Fruit fly (Drosophila melanogaster) whole organism, embryonic: ENCODE measurements around the gene CG6094.

Experiments used
- CG10431 ChIP-seq: fragments of 200-800 bp; sonication (Bioruptor generic); optimal IDR thresholded peaks from 3 replicates; lab custom pipeline; 2018; ENCODE audit warnings: missing biosample characterization, mild to moderate bottlenecking, missing genetic modification characterization
- CG10462 ChIP-seq: fragments of 200-800 bp; sonication (Bioruptor generic); optimal IDR thresholded peaks from 2 replicates; lab custom pipeline; 2016; ENCODE audit warnings: missing biosample characterization, missing genetic modification characterization
- CG11696 ChIP-seq: fragments of 200-800 bp; sonication (Bioruptor generic); IDR thresholded peaks from 2 replicates; pipeline ENCODE4 v1.3.6; 2022; ENCODE audit warnings: missing biosample characterization, missing genetic modification characterization
- CG13123 ChIP-seq: fragments of 200-800 bp; sonication (Bioruptor generic); optimal IDR thresholded peaks from 2 replicates; lab custom pipeline; 2016; ENCODE audit warnings: missing biosample characterization, missing genetic modification characterization
- CG13775 ChIP-seq: fragments of 200-800 bp; sonication (Bioruptor generic); optimal IDR thresholded peaks from 3 replicates; lab custom pipeline; 2017; ENCODE audit warnings: missing biosample characterization, mild to moderate bottlenecking, missing genetic modification characterization
- CG15269 ChIP-seq: fragments of 200-800 bp; sonication (Bioruptor generic); optimal IDR thresholded peaks from 2 replicates; lab custom pipeline; 2018; ENCODE audit warnings: missing biosample characterization, mild to moderate bottlenecking, missing genetic modification characterization, moderate library complexity
- CG15479 ChIP-seq: fragments of 200-800 bp; sonication (Bioruptor generic); optimal IDR thresholded peaks from 3 replicates; lab custom pipeline; 2019; ENCODE audit warnings: missing biosample characterization, mild to moderate bottlenecking, missing genetic modification characterization, moderate library complexity
- CG17361 ChIP-seq: fragments of 200-800 bp; sonication (Bioruptor generic); IDR thresholded peaks from 3 replicates; pipeline ENCODE4 v1.3.6; 2022; ENCODE audit warnings: missing biosample characterization, missing genetic modification characterization
- CG2678 ChIP-seq: fragments of 200-800 bp; sonication (Bioruptor generic); optimal IDR thresholded peaks from 3 replicates; lab custom pipeline; 2019; ENCODE audit warnings: missing biosample characterization, mild to moderate bottlenecking, missing genetic modification characterization, moderate library complexity
- CG31224 ChIP-seq: fragments of 200-800 bp; sonication (Bioruptor generic); IDR thresholded peaks from 2 replicates; pipeline ENCODE4 v1.3.6; 2022; ENCODE audit warnings: missing biosample characterization, missing genetic modification characterization
- CG34422 ChIP-seq: fragments of 200-800 bp; sonication (Bioruptor generic); IDR thresholded peaks from 3 replicates; pipeline ENCODE4 v1.3.6; 2022; ENCODE audit warnings: missing biosample characterization, missing genetic modification characterization
- CG43689 ChIP-seq: fragments of 200-800 bp; sonication (Bioruptor generic); IDR thresholded peaks from 2 replicates; pipeline ENCODE4 v1.3.6; 2022; ENCODE audit warnings: missing biosample characterization, missing genetic modification characterization
- CG5953 ChIP-seq: fragments of 200-800 bp; sonication (Bioruptor generic); IDR thresholded peaks from 2 replicates; pipeline ENCODE4 v1.3.6; 2022; ENCODE audit warnings: missing biosample characterization, missing genetic modification characterization
- CG7786 ChIP-seq: fragments of 200-800 bp; sonication (Bioruptor generic); optimal IDR thresholded peaks from 2 replicates; lab custom pipeline; 2016; ENCODE audit warnings: missing biosample characterization, missing genetic modification characterization
- CG8388 ChIP-seq: fragments of 200-800 bp; sonication (Bioruptor generic); optimal IDR thresholded peaks from 2 replicates; lab custom pipeline; 2019; ENCODE audit warnings: missing biosample characterization, mild to moderate bottlenecking, missing genetic modification characterization, moderate library complexity
- CrebB ChIP-seq: fragments of 200-800 bp; sonication (Bioruptor generic); optimal IDR thresholded peaks from 3 replicates; lab custom pipeline; 2018; ENCODE audit warnings: missing biosample characterization, mild to moderate bottlenecking, missing genetic modification characterization
- D19A ChIP-seq: fragments of 200-800 bp; optimal IDR thresholded peaks from 3 replicates; lab custom pipeline; 2019; ENCODE audit warnings: missing biosample characterization, mild to moderate bottlenecking, missing genetic modification characterization, moderate library complexity
- Deaf1 ChIP-seq: fragments of 200-800 bp; optimal IDR thresholded peaks from 3 replicates; lab custom pipeline; 2019; ENCODE audit warnings: missing biosample characterization, mild to moderate bottlenecking, missing genetic modification characterization, moderate library complexity
- Dfd ChIP-seq, 2 experiments: fragments of >200 bp; optimal IDR thresholded peaks; 2 replicates each; lab custom pipeline; 2017; ENCODE audit warnings: missing biosample characterization in 2 of 2, missing genetic modification characterization in 2 of 2
- Ets97D ChIP-seq: fragments of 200-800 bp; sonication (Bioruptor generic); optimal IDR thresholded peaks from 3 replicates; lab custom pipeline; 2016; ENCODE audit warnings: missing biosample characterization, missing genetic modification characterization
- Fer1 ChIP-seq: fragments of 200-800 bp; sonication (Bioruptor generic); optimal IDR thresholded peaks from 2 replicates; lab custom pipeline; 2017; ENCODE audit warnings: missing biosample characterization, mild to moderate bottlenecking, missing genetic modification characterization
- Hr78 ChIP-seq, 2 experiments: fragments of 200-800 bp in 1 of 2; fragments of >200 bp in 1 of 2; sonication (Bioruptor generic) in 1 of 2; optimal IDR thresholded peaks; 2 replicates each; lab custom pipeline; 2017 to 2019; ENCODE audit warnings: missing biosample characterization in 2 of 2, missing genetic modification characterization in 2 of 2, mild to moderate bottlenecking in 1 of 2, moderate library complexity in 1 of 2
- Hsf ChIP-seq: fragments of 200-800 bp; sonication (Bioruptor generic); optimal IDR thresholded peaks from 3 replicates; lab custom pipeline; 2016; ENCODE audit warnings: missing biosample characterization, missing genetic modification characterization
- Kr ChIP-seq: fragments of 200-800 bp; sonication (Bioruptor generic); optimal IDR thresholded peaks from 2 replicates; lab custom pipeline; 2017; ENCODE audit warnings: missing biosample characterization, mild to moderate bottlenecking, missing genetic modification characterization
- Mrtf ChIP-seq: fragments of 200-800 bp; sonication (Bioruptor generic); IDR thresholded peaks from 3 replicates; pipeline ENCODE4 v1.3.6; 2022; ENCODE audit warnings: missing biosample characterization, missing genetic modification characterization
- Oaz ChIP-seq: fragments of 200-800 bp; sonication (Bioruptor generic); IDR thresholded peaks from 2 replicates; pipeline ENCODE4 v1.3.6; 2022; ENCODE audit warnings: missing biosample characterization, missing genetic modification characterization
- Poxn ChIP-seq: fragments of 200-800 bp; sonication (Bioruptor generic); IDR thresholded peaks from 2 replicates; pipeline ENCODE4 v1.3.6; 2022; ENCODE audit warnings: missing biosample characterization, missing genetic modification characterization
- Side ChIP-seq: fragments of 200-800 bp; sonication (Bioruptor generic); optimal IDR thresholded peaks from 2 replicates; lab custom pipeline; 2016; ENCODE audit warnings: missing biosample characterization, missing genetic modification characterization
- ase ChIP-seq: fragments of 200-800 bp; sonication (Bioruptor generic); IDR thresholded peaks from 3 replicates; pipeline ENCODE4 v1.3.6; 2022; ENCODE audit warnings: missing biosample characterization, missing genetic modification characterization
- bcd ChIP-seq: fragments of 200-800 bp; sonication (Bioruptor generic); optimal IDR thresholded peaks from 2 replicates; lab custom pipeline; 2017; ENCODE audit warnings: missing biosample characterization, mild to moderate bottlenecking, missing genetic modification characterization
- cato ChIP-seq: fragments of 200-800 bp; sonication (Bioruptor generic); optimal IDR thresholded peaks from 2 replicates; lab custom pipeline; 2016; ENCODE audit warnings: missing biosample characterization, missing genetic modification characterization, borderline replicate concordance
- caup ChIP-seq: fragments of 200-800 bp; sonication (Bioruptor generic); optimal IDR thresholded peaks from 3 replicates; lab custom pipeline; 2017; ENCODE audit warnings: missing biosample characterization, mild to moderate bottlenecking, missing genetic modification characterization, moderate library complexity; ENCODE audit not compliant: severe bottlenecking
- cwo ChIP-seq: fragments of 200-800 bp; sonication (Bioruptor generic); optimal IDR thresholded peaks from 3 replicates; lab custom pipeline; 2017; ENCODE audit warnings: missing biosample characterization, missing genetic modification characterization, mild to moderate bottlenecking, moderate library complexity, missing genetic modification reagents
- dimm ChIP-seq: fragments of 200-800 bp; sonication (Bioruptor generic); IDR thresholded peaks from 2 replicates; pipeline ENCODE4 v1.3.6; 2022; ENCODE audit warnings: missing biosample characterization, missing genetic modification characterization
- dpn ChIP-seq, 2 experiments: fragments of 200-800 bp; sonication (Bioruptor generic); optimal IDR thresholded peaks; 3 replicates each; lab custom pipeline; 2016; ENCODE audit warnings: missing biosample characterization in 2 of 2, missing genetic modification characterization in 2 of 2
- ems ChIP-seq: fragments of 200-800 bp; sonication (Bioruptor generic); optimal IDR thresholded peaks from 3 replicates; lab custom pipeline; 2016; ENCODE audit warnings: missing biosample characterization, missing genetic modification characterization
- eve ChIP-seq, 2 experiments: fragments of >200 bp; optimal IDR thresholded peaks; 2 replicates each; lab custom pipeline; 2017; ENCODE audit warnings: missing biosample characterization in 2 of 2, missing genetic modification characterization in 2 of 2
- fu2 ChIP-seq: fragments of 200-800 bp; sonication (Bioruptor generic); optimal IDR thresholded peaks from 2 replicates; lab custom pipeline; 2016; ENCODE audit warnings: missing biosample characterization, missing genetic modification characterization
- gem ChIP-seq: fragments of 200-800 bp; sonication (Bioruptor generic); optimal IDR thresholded peaks from 2 replicates; lab custom pipeline; 2019; ENCODE audit warnings: missing biosample characterization, mild to moderate bottlenecking, missing genetic modification characterization, moderate library complexity
- ind ChIP-seq: fragments of 200-800 bp; sonication (Bioruptor generic); optimal IDR thresholded peaks from 3 replicates; lab custom pipeline; 2016; ENCODE audit warnings: missing biosample characterization, missing genetic modification characterization
- jumu ChIP-seq: fragments of 200-800 bp; sonication (Bioruptor generic); optimal IDR thresholded peaks from 3 replicates; lab custom pipeline; 2016; ENCODE audit warnings: missing biosample characterization, missing genetic modification characterization
- kah ChIP-seq: fragments of 200-800 bp; sonication (Bioruptor generic); optimal IDR thresholded peaks from 2 replicates; lab custom pipeline; 2018; ENCODE audit warnings: missing biosample characterization, mild to moderate bottlenecking, missing genetic modification characterization
- lbe ChIP-seq: fragments of 200-800 bp; sonication (Bioruptor generic); optimal IDR thresholded peaks from 2 replicates; lab custom pipeline; 2016; ENCODE audit warnings: missing biosample characterization, mild to moderate bottlenecking, missing genetic modification characterization
- lmd ChIP-seq: fragments of 200-800 bp; sonication (Bioruptor generic); IDR thresholded peaks from 2 replicates; pipeline ENCODE4 v1.3.6; 2022; ENCODE audit warnings: missing biosample characterization, missing genetic modification characterization
- luna ChIP-seq: fragments of 200-800 bp; sonication (Bioruptor generic); optimal IDR thresholded peaks from 2 replicates; lab custom pipeline; 2016; ENCODE audit warnings: missing biosample characterization, missing genetic modification characterization
- mld ChIP-seq: fragments of 200-800 bp; sonication (Bioruptor generic); IDR thresholded peaks from 3 replicates; pipeline ENCODE4 v1.3.6; 2022; ENCODE audit warnings: missing biosample characterization, missing genetic modification characterization; ENCODE audit not compliant: partially characterized antibody
- nerfin-2 ChIP-seq: fragments of 200-800 bp; sonication (Bioruptor generic); IDR thresholded peaks from 2 replicates; pipeline ENCODE4 v1.3.6; 2022; ENCODE audit warnings: missing biosample characterization, missing genetic modification characterization; ENCODE audit not compliant: partially characterized antibody
- ranshi ChIP-seq: fragments of 200-800 bp; sonication (Bioruptor generic); IDR thresholded peaks from 2 replicates; pipeline ENCODE4 v1.3.6; 2022; ENCODE audit warnings: missing biosample characterization, missing genetic modification characterization
- rib ChIP-seq: fragments of 200-800 bp; sonication (Bioruptor generic); IDR thresholded peaks from 2 replicates; pipeline ENCODE4 v1.3.6; 2022; ENCODE audit warnings: missing biosample characterization, missing genetic modification characterization
- schlank ChIP-seq: fragments of 200-800 bp; sonication (Bioruptor generic); optimal IDR thresholded peaks from 2 replicates; lab custom pipeline; 2018; ENCODE audit warnings: missing biosample characterization, mild to moderate bottlenecking, missing genetic modification characterization
- usp ChIP-seq: fragments of >200 bp; optimal IDR thresholded peaks from 2 replicates; lab custom pipeline; 2017; ENCODE audit warnings: missing biosample characterization, missing genetic modification characterization

CG6094 gene

DNA sequence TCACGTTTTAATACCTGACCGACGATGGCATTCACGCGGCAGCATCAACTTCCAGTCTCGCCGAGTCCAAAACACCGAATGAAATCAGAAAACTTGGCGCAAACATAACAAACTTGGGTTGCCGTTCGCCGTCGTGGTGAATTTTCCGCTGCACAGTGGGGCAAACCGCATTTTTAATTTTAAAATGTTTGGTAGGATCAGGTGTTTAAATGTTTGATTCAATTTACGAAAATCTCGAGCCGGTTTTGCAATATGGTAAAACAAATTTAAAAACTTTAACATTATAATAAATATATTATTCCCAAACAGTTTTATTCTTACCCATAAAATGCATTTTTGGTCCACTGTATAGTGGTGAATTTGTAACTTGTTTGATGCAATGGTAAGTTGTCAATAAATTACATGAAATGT, 32.6 kb upstream of the CG6094 start, which contains the start of gene RluA-1 (continued):
- TF ChIP-seq Side (GFP tag; lab: Kevin White, UChicago) (peak; percentile 89), cato (GFP tag; lab: Kevin White, UChicago) (peak; percentile 99), D19A (tag; lab: Kevin White, UChicago) (peak; percentile 95), fu2 (GFP tag; lab: Kevin White, UChicago) (peak; percentile 86), dpn (GFP tag; optimal IDR thresholded peaks at IDR 0.05; lab: Kevin White, UChicago) (peak; percentile 92 to 99), kah (GFP tag; lab: Kevin White, UChicago) (peak; percentile 98), CG15479 (GFP tag; lab: Kevin White, UChicago) (peak; percentile 77), Poxn (GFP tag; lab: Robert Waterston, UW) (peak; percentile 92), nerfin-2 (GFP tag; lab: Robert Waterston, UW) (no peak; the same call in none of the 2 replicates), eve (GFP tag; optimal IDR thresholded peaks at IDR 0.05; lab: Kevin White, UChicago) (peak in 1 of 2 experiments; percentile 96), Dfd (GFP tag; optimal IDR thresholded peaks at IDR 0.05; lab: Kevin White, UChicago) (no peak), lmd (GFP tag; lab: Robert Waterston, UW) (peak; percentile 99), CG17361 (GFP tag; lab: Robert Waterston, UW) (peak; percentile 99), CG13775 (GFP tag; lab: Kevin White, UChicago) (peak; percentile 99), rib (GFP tag; lab: Robert Waterston, UW) (peak; percentile 99), CG43689 (GFP tag; lab: Robert Waterston, UW) (peak; percentile 97), Deaf1 (tag; lab: Kevin White, UChicago) (peak; percentile 91), ase (GFP tag; lab: Robert Waterston, UW) (peak; percentile 99), lbe (GFP tag; lab: Kevin White, UChicago) (peak; percentile 87), CG31224 (GFP tag; lab: Robert Waterston, UW) (peak; percentile 97), CG34422 (peak; percentile 100), CG2678 (peak; percentile 100), dimm (GFP tag; lab: Robert Waterston, UW) (peak; percentile 99), ind (peak; percentile 99), gem (tag; lab: Kevin White, UChicago) (peak; percentile 100), CG10462 (GFP tag; lab: Kevin White, UChicago) (peak; percentile 99), ranshi (GFP tag; lab: Robert Waterston, UW) (peak; percentile 93; the same call in 1 of the 2 replicates), CG8388 (peak; percentile 99), luna (no peak), Oaz (GFP tag; lab: Robert Waterston, UW) (peak; percentile 97), CG15269 (tag; lab: Kevin White, UChicago) (peak; percentile 100), usp (GFP tag; lab: Kevin White, UChicago) (no peak), CG10431 (GFP tag; lab: Kevin White, UChicago) (peak; percentile 99), CG5953 (GFP tag; lab: Robert Waterston, UW) (peak; percentile 96), ems (GFP tag; lab: Kevin White, UChicago) (peak; percentile 96), CG13123 (GFP tag; lab: Kevin White, UChicago) (peak; percentile 98), cwo (GFP tag; lab: Kevin White, UChicago) (peak; percentile 98), bcd (GFP tag; lab: Kevin White, UChicago) (peak; percentile 99), mld (GFP tag; lab: Robert Waterston, UW) (0 out of 3 replicates have a peak, but pooled peaks have one; percentile 44), Mrtf (GFP tag; lab: Robert Waterston, UW) (peak; percentile 99), Hr78 (GFP tag; optimal IDR thresholded peaks at IDR 0.05; lab: Kevin White, UChicago) (peak in 1 of 2 experiments; percentile 96), Kr (GFP tag; lab: Kevin White, UChicago) (peak; percentile 92), schlank (tag; lab: Kevin White, UChicago) (peak; percentile 96), CrebB (peak; percentile 99), Ets97D (peak; percentile 92), CG7786 (peak; percentile 87), jumu (GFP tag; lab: Kevin White, UChicago) (peak; percentile 84), Hsf (GFP tag; lab: Kevin White, UChicago) (peak; percentile 98), CG11696 (peak; percentile 98), Fer1 (peak; percentile 99), caup (GFP tag; lab: Kevin White, UChicago) (peak; percentile 98)
